Worm (Caenorhabditis elegans) whole organism, young adult: Measurements from ENCODE around the gene T28C6.3.

ENCODE experiments used
- B0336.3 ChIP-seq: fragments of 200-800 bp; sonication (Bioruptor generic); IDR thresholded peaks from 2 replicates; pipeline ENCODE4 v1.3.6; 2022; ENCODE audit warnings: missing genetic modification characterization, missing compliant biosample characterization
- F57A8.1 ChIP-seq: fragments of 200-800 bp; sonication (Bioruptor generic); optimal IDR thresholded peaks from 2 replicates; lab custom pipeline; 2018; ENCODE audit warnings: mild to moderate bottlenecking, missing genetic modification characterization, moderate library complexity, missing compliant biosample characterization
- ama-1 ChIP-seq, 3 experiments: fragments of 150-350 bp in 1 of 3; sonication (generic microtip) in 2 of 3; optimal IDR thresholded peaks; 2 replicates each; lab custom pipeline; 2014 to 2018; ENCODE audit warnings: missing biosample characterization in 2 of 3, missing genetic modification characterization in 2 of 3, missing genetic modification reagents in 2 of 3
- fkh-3 ChIP-seq: sonication (generic microtip); optimal IDR thresholded peaks from 2 replicates; lab custom pipeline; 2016; ENCODE audit warnings: mild to moderate bottlenecking, missing genetic modification characterization, missing compliant biosample characterization
- hmg-20 ChIP-seq: fragments of 200-800 bp; sonication (Bioruptor generic); IDR thresholded peaks from 2 replicates; pipeline ENCODE4 v1.3.6; 2022; ENCODE audit warnings: missing genetic modification reagents, missing genetic modification characterization, missing compliant biosample characterization
- lin-40 ChIP-seq: sonication (generic microtip); optimal IDR thresholded peaks from 2 replicates; lab custom pipeline; 2016; ENCODE audit warnings: missing genetic modification characterization, mild to moderate bottlenecking, missing compliant biosample characterization, missing genotype, missing genetic modification reagents
- madf-6 ChIP-seq: fragments of 200-800 bp; sonication (Bioruptor generic); IDR thresholded peaks from 2 replicates; pipeline ENCODE4 v1.3.6; 2022; ENCODE audit warnings: missing genetic modification reagents, missing genetic modification characterization, missing compliant biosample characterization
- nfyb-1 ChIP-seq: fragments of 200-800 bp; sonication (Bioruptor generic); IDR thresholded peaks from 2 replicates; pipeline ENCODE4 v1.3.6; 2022; ENCODE audit warnings: missing genetic modification reagents, missing genetic modification characterization, missing compliant biosample characterization
- pha-4 ChIP-seq: fragments of 150-350 bp; sonication (generic microtip); optimal IDR thresholded peaks from 2 replicates; lab custom pipeline; 2014; ENCODE audit warnings: missing biosample characterization, missing genetic modification reagents, missing genetic modification characterization
- rpc-1 ChIP-seq, 2 experiments: fragments of 150-350 bp in 1 of 2; sonication (generic microtip) in 1 of 2; optimal IDR thresholded peaks; 2 replicates each; lab custom pipeline; 2014 to 2018; ENCODE audit warnings: missing biosample characterization in 1 of 2, missing genetic modification characterization in 1 of 2, missing genetic modification reagents in 1 of 2, missing genotype in 1 of 2

- no peak for TF ChIP-seq madf-6
- TF ChIP-seq nfyb-1 (GFP tag; lab: Robert Waterston, UW), result no peak
- TF ChIP-seq lin-40, result no peak
- TF ChIP-seq rpc-1 (optimal IDR thresholded peaks at IDR 0.05; lab: Kevin White, UChicago), result no peak
- no peak for TF ChIP-seq rpc-1 (tag; optimal IDR thresholded peaks at IDR 0.05; lab: Kevin White, UChicago)
- no peak for TF ChIP-seq hmg-20 (GFP tag; lab: Robert Waterston, UW)
- TF ChIP-seq B0336.3 (GFP tag; lab: Robert Waterston, UW), result no peak
- TF ChIP-seq ama-1 (optimal IDR thresholded peaks at IDR 0.05; lab: Kevin White, UChicago), result no peak
- no peak for TF ChIP-seq ama-1 (GFP tag; optimal IDR thresholded peaks at IDR 0.05; lab: Kevin White, UChicago)
- no peak for TF ChIP-seq F57A8.1
- no peak for TF ChIP-seq pha-4
- no peak for TF ChIP-seq fkh-3 (tag; lab: Kevin White, UChicago)
Measured at ce11 chrIV:8855963-8856362, 35.8 kb downstream of the T28C6.3 start, which contains the start of gene T11B7.5.
